Fruit fly (Drosophila melanogaster) whole organism, prepupa: Measurements from ENCODE around the gene CG9743.

Experiments
- Blimp-1 ChIP-seq: fragments of 200-800 bp; sonication (Bioruptor generic); optimal IDR thresholded peaks from 3 replicates; lab custom pipeline; 2017; ENCODE audit warnings: missing biosample characterization, missing genetic modification characterization, mild to moderate bottlenecking, moderate library complexity, missing genetic modification reagents
- CG10631 ChIP-seq: fragments of 200-800 bp; sonication (Bioruptor generic); optimal IDR thresholded peaks from 2 replicates; lab custom pipeline; 2016; ENCODE audit warnings: missing biosample characterization, missing genetic modification characterization
- CG11294 ChIP-seq: fragments of 200-800 bp; sonication (Bioruptor generic); IDR thresholded peaks from 2 replicates; pipeline ENCODE4 v1.3.6; 2022; ENCODE audit warnings: missing biosample characterization, missing genetic modification characterization
- CG11762 ChIP-seq: fragments of 200-800 bp; sonication (Bioruptor generic); optimal IDR thresholded peaks from 3 replicates; lab custom pipeline; 2016; ENCODE audit warnings: missing biosample characterization, missing genetic modification characterization; ENCODE audit not compliant: insufficient read depth
- CG11902 ChIP-seq: fragments of 200-800 bp; sonication (Bioruptor generic); optimal IDR thresholded peaks from 3 replicates; lab custom pipeline; 2016; ENCODE audit warnings: missing biosample characterization, missing genetic modification characterization
- CG15336 ChIP-seq: fragments of 200-800 bp; sonication (Bioruptor generic); IDR thresholded peaks from 2 replicates; pipeline ENCODE4 v1.3.6; 2022; ENCODE audit warnings: missing biosample characterization, missing genetic modification characterization
- CG1621 ChIP-seq: fragments of 200-800 bp; sonication (Bioruptor generic); optimal IDR thresholded peaks from 3 replicates; lab custom pipeline; 2018; ENCODE audit warnings: missing biosample characterization, mild to moderate bottlenecking, missing genetic modification characterization
- CG32006 ChIP-seq: fragments of 200-800 bp; sonication (Bioruptor generic); optimal IDR thresholded peaks from 3 replicates; lab custom pipeline; 2017; ENCODE audit warnings: missing biosample characterization, mild to moderate bottlenecking, missing genetic modification characterization
- CG34406 ChIP-seq: fragments of 200-800 bp; sonication (Bioruptor generic); optimal IDR thresholded peaks from 3 replicates; lab custom pipeline; 2016; ENCODE audit warnings: missing biosample characterization, missing genetic modification characterization
- CG6163 ChIP-seq: fragments of 200-800 bp; sonication (Bioruptor generic); IDR thresholded peaks from 3 replicates; pipeline ENCODE4 v1.3.6; 2022; ENCODE audit warnings: missing biosample characterization, missing genetic modification characterization
- CG6276 ChIP-seq: fragments of 200-800 bp; sonication (Bioruptor generic); optimal IDR thresholded peaks from 2 replicates; lab custom pipeline; 2017; ENCODE audit warnings: missing biosample characterization, mild to moderate bottlenecking, missing genetic modification characterization
- CG6792 ChIP-seq: fragments of 200-800 bp; sonication (Bioruptor generic); optimal IDR thresholded peaks from 3 replicates; lab custom pipeline; 2016; ENCODE audit warnings: missing biosample characterization, missing genetic modification characterization
- CG6854 ChIP-seq: fragments of 200-800 bp; sonication (Bioruptor generic); optimal IDR thresholded peaks from 2 replicates; lab custom pipeline; 2017; ENCODE audit warnings: missing biosample characterization, mild to moderate bottlenecking, missing genetic modification characterization
- CG7368 ChIP-seq: fragments of 200-800 bp; sonication (Bioruptor generic); optimal IDR thresholded peaks from 3 replicates; lab custom pipeline; 2016; ENCODE audit warnings: missing biosample characterization, missing genetic modification characterization
- CG8319 ChIP-seq: fragments of 200-800 bp; sonication (Bioruptor generic); optimal IDR thresholded peaks from 3 replicates; lab custom pipeline; 2016; ENCODE audit warnings: missing biosample characterization, missing genetic modification characterization
- Eip75B ChIP-seq: fragments of 200-800 bp; sonication (Bioruptor generic); optimal IDR thresholded peaks from 3 replicates; lab custom pipeline; 2016; ENCODE audit warnings: missing biosample characterization, missing genetic modification characterization
- Eip78C ChIP-seq: fragments of 200-800 bp; sonication (Bioruptor generic); peaks from one replicate; lab custom pipeline; 2016; ENCODE audit warnings: missing biosample characterization, missing genetic modification characterization
- Ets96B ChIP-seq: fragments of 200-800 bp; optimal IDR thresholded peaks from 2 replicates; lab custom pipeline; 2019; ENCODE audit warnings: missing biosample characterization, mild to moderate bottlenecking, missing genetic modification characterization, moderate library complexity
- Gug ChIP-seq: fragments of 200-800 bp; sonication (Bioruptor generic); IDR thresholded peaks from 2 replicates; pipeline ENCODE4 v1.3.6; 2022; ENCODE audit warnings: missing biosample characterization, missing genetic modification characterization
- Hr39 ChIP-seq: fragments of 200-800 bp; sonication (Bioruptor generic); optimal IDR thresholded peaks from 2 replicates; lab custom pipeline; 2016; ENCODE audit warnings: missing biosample characterization, missing genetic modification characterization
- Lpt ChIP-seq: fragments of 200-800 bp; sonication (Bioruptor generic); optimal IDR thresholded peaks from 3 replicates; lab custom pipeline; 2016; ENCODE audit warnings: missing biosample characterization, missing genetic modification characterization
- Met ChIP-seq: fragments of 200-800 bp; sonication (Bioruptor generic); optimal IDR thresholded peaks from 3 replicates; lab custom pipeline; 2016; ENCODE audit warnings: missing biosample characterization, missing genetic modification characterization
- OdsH ChIP-seq: fragments of 200-800 bp; sonication (Bioruptor generic); optimal IDR thresholded peaks from 3 replicates; lab custom pipeline; 2016; ENCODE audit warnings: missing biosample characterization, missing genetic modification characterization
- Smox ChIP-seq: fragments of 200-800 bp; sonication (Bioruptor generic); optimal IDR thresholded peaks from 3 replicates; lab custom pipeline; 2016; ENCODE audit warnings: missing biosample characterization, missing genetic modification characterization
- Sox102F ChIP-seq: fragments of 200-800 bp; sonication (Bioruptor generic); optimal IDR thresholded peaks from 2 replicates; lab custom pipeline; 2016; ENCODE audit warnings: missing biosample characterization, mild to moderate bottlenecking, missing genetic modification characterization
- Sox14 ChIP-seq: fragments of 200-800 bp; sonication (Bioruptor generic); optimal IDR thresholded peaks from 3 replicates; lab custom pipeline; 2016; ENCODE audit warnings: missing biosample characterization, missing genetic modification characterization
- achi ChIP-seq: fragments of 200-800 bp; sonication (Bioruptor generic); optimal IDR thresholded peaks from 3 replicates; lab custom pipeline; 2016; ENCODE audit warnings: missing biosample characterization, missing genetic modification characterization
- dac ChIP-seq: fragments of 200-800 bp; sonication (Bioruptor generic); optimal IDR thresholded peaks from 2 replicates; lab custom pipeline; 2017; ENCODE audit warnings: missing biosample characterization, mild to moderate bottlenecking, missing genetic modification characterization
- dsx ChIP-seq: fragments of 200-800 bp; optimal IDR thresholded peaks from 3 replicates; lab custom pipeline; 2019; ENCODE audit warnings: missing biosample characterization, mild to moderate bottlenecking, missing genetic modification characterization, moderate library complexity; ENCODE audit not compliant: poor library complexity, severe bottlenecking
- esn ChIP-seq: fragments of 200-800 bp; sonication (Bioruptor generic); optimal IDR thresholded peaks from 2 replicates; lab custom pipeline; 2016; ENCODE audit warnings: missing biosample characterization, mild to moderate bottlenecking, missing genetic modification characterization, moderate library complexity
- fd59A ChIP-seq: fragments of 200-800 bp; sonication (Bioruptor generic); optimal IDR thresholded peaks from 2 replicates; lab custom pipeline; 2017; ENCODE audit warnings: missing biosample characterization, mild to moderate bottlenecking, missing genetic modification characterization, missing genetic modification reagents
- lz ChIP-seq: fragments of 200-800 bp; sonication (Bioruptor generic); optimal IDR thresholded peaks from 3 replicates; lab custom pipeline; 2016; ENCODE audit warnings: missing biosample characterization, missing genetic modification characterization
- net ChIP-seq: fragments of 200-800 bp; sonication (Bioruptor generic); optimal IDR thresholded peaks from 3 replicates; lab custom pipeline; 2016; ENCODE audit warnings: missing biosample characterization, missing genetic modification characterization
- salr ChIP-seq, 2 experiments: fragments of 200-800 bp; sonication (Bioruptor generic); optimal IDR thresholded peaks; 3 replicates each; lab custom pipeline; 2016 to 2018; ENCODE audit warnings: missing biosample characterization in 2 of 2, missing genetic modification characterization in 2 of 2, mild to moderate bottlenecking in 1 of 2
- spab ChIP-seq: fragments of 200-800 bp; sonication (Bioruptor generic); optimal IDR thresholded peaks from 2 replicates; lab custom pipeline; 2017; ENCODE audit warnings: missing biosample characterization, mild to moderate bottlenecking, missing genetic modification characterization, missing genetic modification reagents
- vri ChIP-seq: fragments of 200-800 bp; sonication (Bioruptor generic); optimal IDR thresholded peaks from 3 replicates; lab custom pipeline; 2016; ENCODE audit warnings: missing biosample characterization, mild to moderate bottlenecking, missing genetic modification characterization

CG9743 gene

DNA sequence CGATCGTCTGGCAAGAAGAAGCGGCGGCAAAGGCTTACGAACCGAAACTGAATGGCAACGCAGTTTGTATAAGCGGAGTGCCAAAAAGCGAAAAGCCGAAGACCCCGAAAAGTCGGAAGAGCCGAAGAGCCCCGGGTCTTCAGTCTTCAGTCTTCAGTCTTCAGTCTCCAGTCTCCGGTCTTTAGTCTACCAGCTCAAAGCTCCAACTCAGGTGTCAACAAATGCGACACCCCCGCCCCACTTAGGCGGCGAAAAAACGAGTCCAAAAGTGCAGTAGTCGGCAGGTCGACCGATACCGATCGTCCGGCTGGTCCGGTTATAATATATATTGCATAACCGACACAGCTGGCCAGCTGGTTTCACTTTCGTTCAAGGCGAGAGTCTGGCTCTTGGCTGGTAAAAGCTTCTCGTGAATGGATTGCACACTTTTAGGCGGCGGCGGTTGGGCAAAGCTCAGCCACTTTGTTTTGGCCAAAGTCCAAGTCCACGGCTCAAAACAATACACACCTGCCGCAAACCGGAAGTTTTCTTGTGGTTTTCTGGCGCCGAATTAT, 40.5 kb upstream of the CG9743 start, which contains the start of gene CG9737 (continued):
- TF ChIP-seq CG8319 (GFP tag; lab: Kevin White, UChicago): peak; percentile 37
- no peak for TF ChIP-seq CG10631 (GFP tag; lab: Kevin White, UChicago)
- TF ChIP-seq Ets96B (tag; lab: Kevin White, UChicago): peak; percentile 3
- TF ChIP-seq OdsH (GFP tag; lab: Kevin White, UChicago): no peak
- TF ChIP-seq lz: no peak
- TF ChIP-seq esn (GFP tag; lab: Kevin White, UChicago): peak; percentile 44
- peak; percentile 39 for TF ChIP-seq CG11762 (GFP tag; lab: Kevin White, UChicago)
- no peak for TF ChIP-seq fd59A (GFP tag; lab: Kevin White, UChicago)
- TF ChIP-seq Eip75B (GFP tag; lab: Kevin White, UChicago): peak; percentile 68
- TF ChIP-seq CG11902 (GFP tag; lab: Kevin White, UChicago): no peak
- TF ChIP-seq CG1621: peak; percentile 85
- no peak for TF ChIP-seq CG6792 (GFP tag; lab: Kevin White, UChicago)
- TF ChIP-seq dac (GFP tag; lab: Kevin White, UChicago): peak; percentile 50
- TF ChIP-seq Met (GFP tag; lab: Kevin White, UChicago): peak; percentile 67

DNA sequence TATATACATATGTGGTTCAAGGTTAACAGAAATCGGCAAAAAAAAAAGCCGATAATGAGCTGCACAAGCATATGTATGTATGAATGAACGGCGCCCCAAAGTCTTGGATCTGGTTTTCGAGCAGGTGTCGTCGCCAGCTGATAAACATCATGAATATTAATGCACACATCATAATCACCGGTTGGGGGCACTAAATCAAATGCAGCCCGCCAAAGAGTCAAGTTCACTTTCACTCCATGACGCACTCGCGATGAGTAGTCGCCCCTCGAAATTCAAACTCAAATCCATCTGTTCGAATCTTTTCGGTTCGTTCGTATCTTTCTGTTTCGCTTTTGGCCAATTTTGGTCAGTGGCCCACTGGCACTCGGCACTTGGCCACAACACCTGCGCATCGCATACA, 37.4 kb upstream of the CG9743 start:
- TF ChIP-seq fd59A (GFP tag; lab: Kevin White, UChicago) (no peak), Gug (GFP tag; lab: Robert Waterston, UW) (no peak), CG6276 (no peak), CG6854 (GFP tag; lab: Kevin White, UChicago) (no peak), CG6163 (GFP tag; lab: Robert Waterston, UW) (no peak), spab (GFP tag; lab: Kevin White, UChicago) (no peak), Blimp-1 (GFP tag; lab: Kevin White, UChicago) (peak; percentile 69), CG10631 (GFP tag; lab: Kevin White, UChicago) (no peak), OdsH (GFP tag; lab: Kevin White, UChicago) (no peak)

DNA sequence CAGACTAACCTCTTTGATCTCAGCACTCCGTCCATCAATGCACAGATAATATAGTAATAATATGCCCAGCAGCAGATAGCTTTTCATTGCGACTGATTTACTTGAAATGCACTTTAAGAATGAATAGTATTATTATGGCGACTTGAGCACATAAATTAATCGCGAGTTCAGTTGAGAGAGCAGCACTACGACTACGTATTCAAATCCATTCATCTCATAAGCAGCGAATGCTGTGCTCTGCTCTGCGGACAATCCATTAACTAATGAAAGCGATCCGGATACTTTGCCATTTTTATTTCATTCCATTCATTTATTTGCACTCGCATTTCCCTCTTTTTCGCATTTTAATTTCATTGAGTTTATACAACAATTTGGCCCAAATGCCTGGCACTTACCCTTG, 34.8 kb upstream of the CG9743 start, which contains the start of gene CG43448:
TSS of gene CG43448 (minus strand) at position 101 of the 400 bp plus-strand sequence.
- TF ChIP-seq CG11902 (GFP tag; lab: Kevin White, UChicago): no peak

DNA sequence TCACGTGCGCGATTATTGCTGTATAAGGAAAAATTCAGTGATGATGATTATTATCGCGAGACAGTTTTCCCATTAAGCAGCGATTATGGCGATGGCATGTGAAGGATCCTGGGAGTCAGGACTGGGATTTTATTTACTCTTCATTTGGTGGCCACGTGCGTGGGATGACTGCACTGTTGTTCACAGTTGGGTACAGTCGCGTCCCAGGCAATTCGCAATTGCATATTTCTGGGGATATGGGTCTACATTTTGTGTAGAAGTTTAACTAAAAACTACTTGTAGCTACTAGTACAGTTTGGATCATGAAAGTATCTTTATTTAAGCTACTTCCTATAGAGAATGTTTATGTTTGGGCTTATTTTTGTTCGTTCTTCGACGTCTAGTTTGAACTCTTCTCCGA, 34.2 kb upstream of the CG9743 start:
- TF ChIP-seq Lpt (no peak), Smox (GFP tag; lab: Kevin White, UChicago) (no peak), Eip78C (GFP tag; lab: Kevin White, UChicago) (no peak)

DNA sequence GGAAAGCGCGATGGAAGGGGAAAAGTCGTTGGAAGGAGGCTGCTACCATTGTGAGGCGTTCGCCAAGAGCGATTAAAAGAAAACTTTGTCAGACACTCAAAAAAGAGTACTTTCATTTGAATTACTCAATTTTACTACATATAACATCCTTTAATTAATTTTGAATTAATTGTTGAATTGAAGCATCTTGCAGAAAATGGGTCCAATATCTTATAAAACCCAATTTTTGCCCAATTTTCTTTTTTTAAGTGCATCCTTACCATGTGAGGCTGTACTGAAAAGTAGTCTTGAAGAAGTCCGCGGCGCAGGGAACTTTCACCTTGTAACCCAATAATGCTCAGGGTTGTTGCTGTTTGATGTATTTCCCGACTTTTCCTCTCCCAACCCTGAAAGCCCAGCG, 32.5 kb upstream of the CG9743 start:
- TF ChIP-seq salr (GFP tag; optimal IDR thresholded peaks at IDR 0.05; lab: Kevin White, UChicago) (no peak), achi (GFP tag; lab: Kevin White, UChicago) (no peak), CG15336 (GFP tag; lab: Robert Waterston, UW) (no peak), Gug (GFP tag; lab: Robert Waterston, UW) (no peak), Hr39 (GFP tag; lab: Kevin White, UChicago) (no peak), dsx (no peak), CG11762 (GFP tag; lab: Kevin White, UChicago) (no peak), Sox102F (GFP tag; lab: Kevin White, UChicago) (no peak), CG11902 (GFP tag; lab: Kevin White, UChicago) (no peak), Met (GFP tag; lab: Kevin White, UChicago) (no peak), CG34406 (GFP tag; lab: Kevin White, UChicago) (no peak), Sox14 (GFP tag; lab: Kevin White, UChicago) (no peak), CG11294 (GFP tag; lab: Robert Waterston, UW) (no peak), net (GFP tag; lab: Kevin White, UChicago) (no peak), CG8319 (GFP tag; lab: Kevin White, UChicago) (no peak), CG7368 (GFP tag; lab: Kevin White, UChicago) (no peak), vri (GFP tag; lab: Kevin White, UChicago) (no peak), CG32006 (GFP tag; lab: Kevin White, UChicago) (no peak)
